Worm (Caenorhabditis elegans) whole organism, L4 larva: ENCODE results near the gene twf-2.
A peak's percentile ranks its signal among the peaks of the same experiment; 100 is the strongest.

ENCODE experiments used
- F26F4.8 ChIP-seq: fragments of 200-800 bp; sonication (Bioruptor generic); conservative IDR thresholded peaks from 2 replicates; pipeline ENCODE4 v1.3.6; 2022; ENCODE audit warnings: missing genetic modification characterization, missing compliant biosample characterization
- F44E2.7 ChIP-seq: fragments of 200-800 bp; sonication (Bioruptor generic); IDR thresholded peaks from 2 replicates; pipeline ENCODE4 v2.1.2; 2022; ENCODE audit warnings: missing genetic modification characterization, missing compliant biosample characterization
- T20F7.1 ChIP-seq: fragments of 200-800 bp; sonication (Bioruptor generic); optimal IDR thresholded peaks from 2 replicates; lab custom pipeline; 2018; ENCODE audit warnings: mild to moderate bottlenecking, missing genetic modification characterization, missing compliant biosample characterization
- Y5F2A.4 ChIP-seq: fragments of 200-800 bp; sonication (Bioruptor generic); optimal IDR thresholded peaks from 2 replicates; lab custom pipeline; 2018; ENCODE audit warnings: mild to moderate bottlenecking, missing genetic modification characterization, missing compliant biosample characterization
- ZK546.5 ChIP-seq, 2 experiments: sonication (generic microtip); optimal IDR thresholded peaks; 2 replicates each; lab custom pipeline; 2017; ENCODE audit warnings: missing biosample characterization in 2 of 2, missing genetic modification characterization in 2 of 2
- ceh-82 ChIP-seq: sonication (generic microtip); optimal IDR thresholded peaks from 2 replicates; lab custom pipeline; 2017; ENCODE audit warnings: missing biosample characterization, missing genetic modification characterization
- cey-2 ChIP-seq: sonication (generic microtip); optimal IDR thresholded peaks from 3 replicates; lab custom pipeline; 2017; ENCODE audit warnings: missing genetic modification characterization, mild to moderate bottlenecking, missing compliant biosample characterization, antibody characterized with exemption, borderline replicate concordance; ENCODE audit not compliant: insufficient read depth
- dmd-6 ChIP-seq: fragments of 200-800 bp; sonication (Bioruptor generic); IDR thresholded peaks from 2 replicates; pipeline ENCODE4 v1.3.6; 2022; ENCODE audit warnings: missing genetic modification reagents, missing genetic modification characterization, missing compliant biosample characterization
- dmd-8 ChIP-seq: fragments of 200-800 bp; sonication (Bioruptor generic); IDR thresholded peaks from 2 replicates; pipeline ENCODE4 v1.3.6; 2022; ENCODE audit warnings: missing genetic modification characterization, missing compliant biosample characterization
- dpl-1 ChIP-seq: fragments of 150-350 bp; optimal IDR thresholded peaks from 2 replicates; lab custom pipeline; 2014; ENCODE audit warnings: missing biosample characterization, missing genetic modification reagents, missing genetic modification characterization
- egl-43 ChIP-seq: fragments of 200-800 bp; sonication (Bioruptor generic); IDR thresholded peaks from 2 replicates; pipeline ENCODE4 v1.3.6; 2022; ENCODE audit warnings: missing genetic modification reagents, missing genetic modification characterization, missing compliant biosample characterization
- hlh-11 ChIP-seq: fragments of 200-800 bp; sonication (Bioruptor generic); optimal IDR thresholded peaks from 2 replicates; lab custom pipeline; 2018; ENCODE audit warnings: mild to moderate bottlenecking, missing genetic modification characterization, missing compliant biosample characterization
- jun-1 ChIP-seq: fragments of 150-350 bp; optimal IDR thresholded peaks from 2 replicates; lab custom pipeline; 2014; ENCODE audit warnings: missing biosample characterization, missing genetic modification reagents, missing genetic modification characterization
- lin-1 ChIP-seq: fragments of 200-800 bp; sonication (Bioruptor generic); IDR thresholded peaks from 2 replicates; pipeline ENCODE4 v1.3.6; 2022; ENCODE audit warnings: missing genetic modification reagents, missing genetic modification characterization, missing compliant biosample characterization
- lir-3 ChIP-seq: sonication (generic microtip); optimal IDR thresholded peaks from 2 replicates; lab custom pipeline; 2016; ENCODE audit warnings: mild to moderate bottlenecking, missing genetic modification characterization, missing compliant biosample characterization
- lsy-2 ChIP-seq, 2 experiments: fragments of 150-350 bp in 1 of 2; sonication (generic microtip) in 1 of 2; optimal IDR thresholded peaks; 2 replicates each; lab custom pipeline; 2014 to 2017; ENCODE audit warnings: missing biosample characterization in 2 of 2, missing genetic modification characterization in 2 of 2
- mdl-1 ChIP-seq, 2 experiments: fragments of 150-350 bp in 1 of 2; sonication (generic microtip) in 1 of 2; optimal IDR thresholded peaks; 2 replicates each; lab custom pipeline; 2014 to 2017; ENCODE audit warnings: missing biosample characterization in 2 of 2, missing genetic modification characterization in 2 of 2
- mxl-3 ChIP-seq: fragments of 200-800 bp; sonication (Bioruptor generic); optimal IDR thresholded peaks from 2 replicates; lab custom pipeline; 2018; ENCODE audit warnings: mild to moderate bottlenecking, missing genetic modification characterization, missing compliant biosample characterization
- nhr-10 ChIP-seq: fragments of 150-350 bp; optimal IDR thresholded peaks from 2 replicates; lab custom pipeline; 2014; ENCODE audit warnings: missing biosample characterization, missing genetic modification characterization
- nhr-111 ChIP-seq: fragments of 200-800 bp; sonication (Bioruptor generic); optimal IDR thresholded peaks from 2 replicates; lab custom pipeline; 2018; ENCODE audit warnings: mild to moderate bottlenecking, missing genetic modification characterization, missing compliant biosample characterization
- nhr-48 ChIP-seq: sonication (generic microtip); optimal IDR thresholded peaks from 2 replicates; lab custom pipeline; 2016; ENCODE audit warnings: mild to moderate bottlenecking, missing genetic modification characterization, missing compliant biosample characterization
- nhr-6 ChIP-seq: fragments of 150-350 bp; optimal IDR thresholded peaks from 2 replicates; lab custom pipeline; 2014; ENCODE audit warnings: missing biosample characterization, missing genetic modification characterization
- nhr-77 ChIP-seq: fragments of 150-350 bp; optimal IDR thresholded peaks from 2 replicates; lab custom pipeline; 2014; ENCODE audit warnings: missing biosample characterization, missing genetic modification characterization
- pha-4 ChIP-seq, 2 experiments: fragments of 150-350 bp in 1 of 2; fragments of 200-800 bp in 1 of 2; sonication (Bioruptor generic) in 1 of 2; IDR thresholded peaks in 1 of 2; optimal IDR thresholded peaks in 1 of 2; 2 replicates each; pipeline versions ENCODE4 v1.3.6 to Lab custom; 2014 to 2022; ENCODE audit warnings: missing genetic modification characterization in 2 of 2, missing genetic modification reagents in 2 of 2, missing biosample characterization in 1 of 2, missing compliant biosample characterization in 1 of 2
- php-3 ChIP-seq: fragments of 200-800 bp; sonication (Bioruptor generic); IDR thresholded peaks from 2 replicates; pipeline ENCODE4 v1.3.6; 2022; ENCODE audit warnings: missing genetic modification reagents, missing genetic modification characterization, missing compliant biosample characterization
- snpc-4 ChIP-seq: fragments of 150-350 bp; optimal IDR thresholded peaks from 2 replicates; lab custom pipeline; 2014; ENCODE audit warnings: missing biosample characterization, missing genetic modification characterization
- tra-1 ChIP-seq: fragments of 200-800 bp; sonication (Bioruptor generic); IDR thresholded peaks from 2 replicates; pipeline ENCODE4 v1.3.6; 2022; ENCODE audit warnings: missing genetic modification reagents, missing genetic modification characterization, missing compliant biosample characterization
- unc-62 ChIP-seq, 3 experiments: fragments of 150-350 bp in 1 of 3; sonication (generic microtip); optimal IDR thresholded peaks in 2 of 3; peaks in 1 of 3; 1 replicate in 1 of 3; 2 replicates in 2 of 3; lab custom pipeline; 2014 to 2017; ENCODE audit warnings: missing biosample characterization in 3 of 3, missing genetic modification characterization in 3 of 3, missing genetic modification reagents in 3 of 3, missing genotype in 1 of 3
- zag-1 ChIP-seq: fragments of 150-350 bp; optimal IDR thresholded peaks from 2 replicates; lab custom pipeline; 2014; ENCODE audit warnings: missing biosample characterization, missing genetic modification characterization
- zfp-2 ChIP-seq: sonication (generic microtip); optimal IDR thresholded peaks from 2 replicates; lab custom pipeline; 2016; ENCODE audit warnings: mild to moderate bottlenecking, missing genetic modification characterization, missing compliant biosample characterization
- zfp-3 ChIP-seq: fragments of 200-800 bp; sonication (Bioruptor generic); conservative IDR thresholded peaks from 2 replicates; pipeline ENCODE4 v1.3.6; 2022; ENCODE audit warnings: missing genetic modification reagents, missing genetic modification characterization, missing compliant biosample characterization
- ztf-7 ChIP-seq: fragments of 150-350 bp; optimal IDR thresholded peaks from 2 replicates; lab custom pipeline; 2014; ENCODE audit warnings: missing biosample characterization, missing genetic modification characterization

twf-2 gene

ce11 chrX:16445793-16446248, at the start of gene twf-2 (continued):
- TF ChIP-seq dmd-8 (GFP tag; lab: Robert Waterston, UW) (no peak), nhr-111 (GFP tag; lab: Kevin White, UChicago) (no peak)
- TF ChIP-seq, all 104 proteins: peak for 36

ce11 chrX:16398420-16398925, 47.5 kb upstream of the twf-2 start, which contains the start of gene F01G12.18:
F01G12.18 (minus strand) TSS chrX:16398470.
- TF ChIP-seq lsy-2 (tag; optimal IDR thresholded peaks at IDR 0.05; lab: Kevin White, UChicago) (no peak), mxl-3 (GFP tag; lab: Kevin White, UChicago) (no peak), unc-62 (GFP tag; optimal IDR thresholded peaks at IDR 0.05 in 1 of 2; lab: Kevin White, UChicago) (peak in 1 of 2 experiments; percentile 98), unc-62 (tag; optimal IDR thresholded peaks at IDR 0.05; lab: Kevin White, UChicago) (no peak), dmd-6 (peak; percentile 23; the same call in 1 of the 2 replicates)

ce11 chrX:16400897-16401296, 45.1 kb upstream of the twf-2 start:
- TF ChIP-seq hlh-11 (tag; lab: Kevin White, UChicago) (no peak), nhr-6 (no peak), Y5F2A.4 (GFP tag; lab: Kevin White, UChicago) (no peak), cey-2 (no peak), ztf-7 (tag; lab: Kevin White, UChicago) (no peak), ceh-82 (tag; lab: Kevin White, UChicago) (no peak), php-3 (GFP tag; lab: Robert Waterston, UW) (no peak), snpc-4 (tag; lab: Kevin White, UChicago) (no peak), mdl-1 (tag; optimal IDR thresholded peaks at IDR 0.05; lab: Kevin White, UChicago) (no peak), dmd-8 (GFP tag; lab: Robert Waterston, UW) (no peak), ZK546.5 (tag; optimal IDR thresholded peaks at IDR 0.05; lab: Kevin White, UChicago) (no peak), zfp-3 (no peak), F44E2.7 (no peak), zfp-2 (tag; lab: Kevin White, UChicago) (no peak)
- TF ChIP-seq, all 104 proteins: peak for 0

DNA sequence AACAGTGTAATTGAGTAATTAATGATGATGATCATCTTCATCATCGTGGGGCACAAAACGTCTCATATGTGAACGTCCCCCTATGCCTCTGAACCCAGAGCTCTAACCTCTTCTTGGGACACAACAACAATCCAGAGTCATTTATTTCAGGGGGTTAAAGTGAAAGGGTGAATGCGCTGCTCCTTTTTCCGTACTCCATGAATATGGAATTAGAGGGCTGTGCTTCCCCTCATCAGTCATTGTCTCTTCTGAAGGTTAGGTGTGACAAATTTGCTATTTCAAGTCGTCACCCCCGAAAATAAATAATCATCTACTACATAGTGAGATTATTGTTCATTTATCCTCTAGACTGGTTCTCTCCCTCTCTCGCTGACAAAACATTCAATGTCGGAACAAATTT, 43.7 kb upstream of the twf-2 start:
- no peak for TF ChIP-seq Y5F2A.4 (GFP tag; lab: Kevin White, UChicago)
- TF ChIP-seq hlh-11 (tag; lab: Kevin White, UChicago), result no peak
- TF ChIP-seq lin-1 (GFP tag; lab: Robert Waterston, UW), result no peak
- no peak for TF ChIP-seq zag-1 (tag; lab: Kevin White, UChicago)
- TF ChIP-seq nhr-77 (tag; lab: Kevin White, UChicago), result no peak
- no peak for TF ChIP-seq dpl-1 (GFP tag; lab: Kevin White, UChicago)
- TF ChIP-seq jun-1, result no peak
- no peak for TF ChIP-seq T20F7.1 (GFP tag; lab: Kevin White, UChicago)
- TF ChIP-seq nhr-48, result no peak
- no peak for TF ChIP-seq F26F4.8
- no peak for TF ChIP-seq pha-4 (GFP tag; IDR thresholded peaks at IDR 0.05; lab: Robert Waterston, UW)
- TF ChIP-seq pha-4 (tag; optimal IDR thresholded peaks at IDR 0.05; lab: Kevin White, UChicago), result no peak

ce11 chrX:16402787-16403186, 43.2 kb upstream of the twf-2 start:
- TF ChIP-seq lir-3 (tag; lab: Kevin White, UChicago), result no peak
- TF ChIP-seq egl-43 (GFP tag; lab: Robert Waterston, UW), result no peak
- TF ChIP-seq nhr-10 (tag; lab: Kevin White, UChicago), result no peak
- TF ChIP-seq tra-1 (GFP tag; lab: Robert Waterston, UW), result no peak
- TF ChIP-seq pha-4 (GFP tag; IDR thresholded peaks at IDR 0.05; lab: Robert Waterston, UW), result 0 out of 2 replicates have a peak, but pooled peaks have one; percentile 14
- no peak for TF ChIP-seq pha-4 (tag; optimal IDR thresholded peaks at IDR 0.05; lab: Kevin White, UChicago)
